Fruit fly (Drosophila melanogaster) whole organism, embryonic: ENCODE results near the gene CG15337.

Experiments used
- Atf6 ChIP-seq: fragments of 200-800 bp; sonication (Bioruptor generic); IDR thresholded peaks from 2 replicates; pipeline ENCODE4 v1.3.6; 2022; ENCODE audit warnings: missing biosample characterization, missing genetic modification characterization
- Awh ChIP-seq: fragments of 200-800 bp; sonication (Bioruptor generic); IDR thresholded peaks from 2 replicates; pipeline ENCODE4, ENCODE4 v1.3.6; 2022; ENCODE audit warnings: missing biosample characterization, missing genetic modification characterization
- CG10959 ChIP-seq: fragments of 200-800 bp; sonication (Bioruptor generic); IDR thresholded peaks from 2 replicates; pipeline ENCODE4 v1.3.6; 2022; ENCODE audit warnings: missing biosample characterization, missing genetic modification characterization
- CG11398 ChIP-seq: fragments of 200-800 bp; sonication (Bioruptor generic); optimal IDR thresholded peaks from 2 replicates; lab custom pipeline; 2016; ENCODE audit warnings: missing biosample characterization, missing genetic modification characterization
- CG11723 ChIP-seq: fragments of 200-800 bp; sonication (Bioruptor generic); optimal IDR thresholded peaks from 2 replicates; lab custom pipeline; 2017; ENCODE audit warnings: missing biosample characterization, mild to moderate bottlenecking, missing genetic modification characterization
- CG1233 ChIP-seq: fragments of 200-800 bp; sonication (Bioruptor generic); optimal IDR thresholded peaks from 4 replicates; lab custom pipeline; 2018; ENCODE audit warnings: missing biosample characterization, mild to moderate bottlenecking, missing genetic modification characterization
- CG13123 ChIP-seq: fragments of 200-800 bp; sonication (Bioruptor generic); optimal IDR thresholded peaks from 2 replicates; lab custom pipeline; 2016; ENCODE audit warnings: missing biosample characterization, missing genetic modification characterization
- CG14965 ChIP-seq: fragments of 200-800 bp; sonication (Bioruptor generic); optimal IDR thresholded peaks from 2 replicates; lab custom pipeline; 2016; ENCODE audit warnings: missing biosample characterization, missing genetic modification characterization, borderline replicate concordance
- CG15696 ChIP-seq: fragments of 200-800 bp; sonication (Bioruptor generic); optimal IDR thresholded peaks from 2 replicates; lab custom pipeline; 2019; ENCODE audit warnings: missing biosample characterization, mild to moderate bottlenecking, missing genetic modification characterization, moderate library complexity
- CG1602 ChIP-seq: fragments of 200-800 bp; sonication (Bioruptor generic); optimal IDR thresholded peaks from 3 replicates; lab custom pipeline; 2016; ENCODE audit warnings: missing biosample characterization, missing genetic modification characterization
- CG17385 ChIP-seq: fragments of 200-800 bp; sonication (Bioruptor generic); optimal IDR thresholded peaks from 3 replicates; lab custom pipeline; 2018; ENCODE audit warnings: missing biosample characterization, mild to moderate bottlenecking, missing genetic modification characterization
- CG17912 ChIP-seq: fragments of 200-800 bp; sonication (Bioruptor generic); optimal IDR thresholded peaks from 2 replicates; lab custom pipeline; 2018; ENCODE audit warnings: missing biosample characterization, mild to moderate bottlenecking, missing genetic modification characterization
- CG30431 ChIP-seq: fragments of 200-800 bp; sonication (Bioruptor generic); optimal IDR thresholded peaks from 2 replicates; lab custom pipeline; 2017; ENCODE audit warnings: missing biosample characterization, missing genetic modification characterization
- CG31224 ChIP-seq: fragments of 200-800 bp; sonication (Bioruptor generic); IDR thresholded peaks from 2 replicates; pipeline ENCODE4 v1.3.6; 2022; ENCODE audit warnings: missing biosample characterization, missing genetic modification characterization
- CG32532 ChIP-seq: fragments of 200-800 bp; sonication (Bioruptor generic); IDR thresholded peaks from 2 replicates; pipeline ENCODE4 v1.3.6; 2022; ENCODE audit warnings: missing biosample characterization, missing genetic modification characterization
- CG32767 ChIP-seq: fragments of 200-800 bp; sonication (Bioruptor generic); IDR thresholded peaks from 2 replicates; pipeline ENCODE4 v1.3.6; 2022; ENCODE audit warnings: missing biosample characterization, missing genetic modification characterization
- CG3726 ChIP-seq: fragments of 200-800 bp; sonication (Bioruptor generic); IDR thresholded peaks from 3 replicates; pipeline ENCODE4, ENCODE4 v1.3.6; 2022; ENCODE audit warnings: missing biosample characterization, missing genetic modification characterization
- CG43689 ChIP-seq: fragments of 200-800 bp; sonication (Bioruptor generic); IDR thresholded peaks from 2 replicates; pipeline ENCODE4 v1.3.6; 2022; ENCODE audit warnings: missing biosample characterization, missing genetic modification characterization
- CG6854 ChIP-seq: fragments of 200-800 bp; sonication (Bioruptor generic); optimal IDR thresholded peaks from 3 replicates; lab custom pipeline; 2017; ENCODE audit warnings: missing biosample characterization, mild to moderate bottlenecking, missing genetic modification characterization
- CG8765 ChIP-seq: fragments of 200-800 bp; sonication (Bioruptor generic); IDR thresholded peaks from 2 replicates; pipeline ENCODE4 v1.3.6; 2022; ENCODE audit warnings: missing biosample characterization, missing genetic modification characterization
- Doc3 ChIP-seq: fragments of 200-800 bp; sonication (Bioruptor generic); IDR thresholded peaks from 3 replicates; pipeline ENCODE4 v1.3.6; 2022; ENCODE audit warnings: missing biosample characterization, missing genetic modification characterization; ENCODE audit not compliant: partially characterized antibody
- Drgx ChIP-seq: fragments of 200-800 bp; sonication (Bioruptor generic); IDR thresholded peaks from 2 replicates; pipeline ENCODE4 v1.3.6; 2022; ENCODE audit warnings: missing biosample characterization, missing genetic modification characterization
- Hand ChIP-seq: fragments of 200-800 bp; sonication (Bioruptor generic); optimal IDR thresholded peaks from 2 replicates; lab custom pipeline; 2017; ENCODE audit warnings: mild to moderate bottlenecking, missing biosample characterization, missing genetic modification reagents, missing genetic modification characterization
- Hr51 ChIP-seq, 2 experiments: fragments of 200-800 bp; sonication (Bioruptor generic); optimal IDR thresholded peaks; 2 replicates in 1 of 2; 3 replicates in 1 of 2; lab custom pipeline; 2016 to 2018; ENCODE audit warnings: missing biosample characterization in 2 of 2, missing genetic modification characterization in 2 of 2, mild to moderate bottlenecking in 1 of 2, moderate library complexity in 1 of 2
- Lpt ChIP-seq: fragments of >200 bp; optimal IDR thresholded peaks from 2 replicates; lab custom pipeline; 2018; ENCODE audit warnings: missing biosample characterization, missing genetic modification characterization
- PHDP ChIP-seq: fragments of 200-800 bp; sonication (Bioruptor generic); optimal IDR thresholded peaks from 3 replicates; lab custom pipeline; 2018; ENCODE audit warnings: missing biosample characterization, mild to moderate bottlenecking, missing genetic modification characterization, moderate library complexity
- Ptx1 ChIP-seq: fragments of 200-800 bp; sonication (Bioruptor generic); IDR thresholded peaks from 2 replicates; pipeline ENCODE4 v1.3.6; 2022; ENCODE audit warnings: missing biosample characterization, missing genetic modification characterization
- TFAM ChIP-seq: fragments of 200-800 bp; sonication (Bioruptor generic); optimal IDR thresholded peaks from 2 replicates; lab custom pipeline; 2017; ENCODE audit warnings: missing biosample characterization, missing genetic modification characterization, inconsistent platforms
- Tbp ChIP-seq: fragments of >200 bp; optimal IDR thresholded peaks from 2 replicates; lab custom pipeline; 2018; ENCODE audit warnings: missing biosample characterization, missing genetic modification characterization
- bab2 ChIP-seq: fragments of 200-800 bp; sonication (Bioruptor generic); optimal IDR thresholded peaks from 2 replicates; lab custom pipeline; 2016; ENCODE audit warnings: missing biosample characterization, missing genetic modification characterization
- cas ChIP-seq: fragments of 200-800 bp; sonication (Bioruptor generic); IDR thresholded peaks from 2 replicates; pipeline ENCODE4 v1.3.6; 2022; ENCODE audit warnings: missing biosample characterization, missing genetic modification characterization
- chif ChIP-seq, 2 experiments: fragments of 200-800 bp; sonication (Bioruptor generic); optimal IDR thresholded peaks; 3 replicates each; lab custom pipeline; 2016; ENCODE audit warnings: missing biosample characterization in 2 of 2, missing genetic modification characterization in 2 of 2
- chm ChIP-seq: fragments of 200-800 bp; sonication (Bioruptor generic); IDR thresholded peaks from 2 replicates; pipeline ENCODE4 v1.3.6; 2022; ENCODE audit warnings: missing biosample characterization, missing genetic modification characterization
- disco-r ChIP-seq: fragments of 200-800 bp; sonication (Bioruptor generic); optimal IDR thresholded peaks from 2 replicates; lab custom pipeline; 2016; ENCODE audit warnings: missing biosample characterization, missing genetic modification characterization
- emc ChIP-seq: fragments of 200-800 bp; sonication (Bioruptor generic); optimal IDR thresholded peaks from 2 replicates; lab custom pipeline; 2016; ENCODE audit warnings: missing biosample characterization, missing genetic modification characterization
- fd96Cb ChIP-seq: fragments of 200-800 bp; sonication (Bioruptor generic); optimal IDR thresholded peaks from 2 replicates; lab custom pipeline; 2018; ENCODE audit warnings: missing biosample characterization, mild to moderate bottlenecking, missing genetic modification characterization, moderate library complexity
- gro ChIP-seq: fragments of 200-800 bp; sonication (Bioruptor generic); optimal IDR thresholded peaks from 2 replicates; lab custom pipeline; 2016; ENCODE audit warnings: missing biosample characterization, missing genetic modification characterization
- gsb ChIP-seq: fragments of 200-800 bp; sonication (Bioruptor generic); IDR thresholded peaks from 2 replicates; pipeline ENCODE4 v1.3.6; 2022; ENCODE audit warnings: missing biosample characterization, missing genetic modification characterization
- mirr ChIP-seq: fragments of 200-800 bp; sonication (Bioruptor generic); optimal IDR thresholded peaks from 3 replicates; lab custom pipeline; 2018; ENCODE audit warnings: missing biosample characterization, mild to moderate bottlenecking, missing genetic modification characterization
- nerfin-1 ChIP-seq: fragments of 200-800 bp; sonication (Bioruptor generic); optimal IDR thresholded peaks from 3 replicates; lab custom pipeline; 2019; ENCODE audit warnings: missing biosample characterization, mild to moderate bottlenecking, missing genetic modification characterization, moderate library complexity
- oc ChIP-seq: fragments of 200-800 bp; sonication (Bioruptor generic); optimal IDR thresholded peaks from 2 replicates; lab custom pipeline; 2018; ENCODE audit warnings: missing biosample characterization, mild to moderate bottlenecking, missing genetic modification characterization, moderate library complexity
- pan ChIP-seq, 4 experiments: fragments of >200 bp in 3 of 4; fragments of 200-800 bp in 1 of 4; sonication (Bioruptor generic) in 1 of 4; optimal IDR thresholded peaks in 3 of 4; IDR thresholded peaks in 1 of 4; 2 replicates each; pipeline versions ENCODE4 v1.3.6 to Lab custom; 2017 to 2022; ENCODE audit warnings: missing biosample characterization in 2 of 4, missing genetic modification characterization in 2 of 4, mixed read lengths in 1 of 4
- pho ChIP-seq: fragments of 200-800 bp; sonication (Bioruptor generic); optimal IDR thresholded peaks from 2 replicates; lab custom pipeline; 2016; ENCODE audit warnings: missing biosample characterization, missing genetic modification characterization
- ranshi ChIP-seq: fragments of 200-800 bp; sonication (Bioruptor generic); IDR thresholded peaks from 2 replicates; pipeline ENCODE4 v1.3.6; 2022; ENCODE audit warnings: missing biosample characterization, missing genetic modification characterization
- ro ChIP-seq: fragments of 200-800 bp; sonication (Bioruptor generic); IDR thresholded peaks from 2 replicates; pipeline ENCODE4 v1.3.6; 2022; ENCODE audit warnings: missing biosample characterization, missing genetic modification characterization
- sc ChIP-seq, 3 experiments: fragments of >200 bp in 2 of 3; fragments of 200-800 bp in 1 of 3; sonication (Bioruptor generic) in 1 of 3; optimal IDR thresholded peaks; 2 replicates in 2 of 3; 3 replicates in 1 of 3; lab custom pipeline; 2017; ENCODE audit warnings: mild to moderate bottlenecking in 1 of 3, missing biosample characterization in 1 of 3, missing genetic modification characterization in 1 of 3, missing genetic modification reagents in 1 of 3
- slbo ChIP-seq: fragments of 200-800 bp; sonication (Bioruptor generic); IDR thresholded peaks from 2 replicates; pipeline ENCODE4 v1.3.6; 2022; ENCODE audit warnings: missing biosample characterization, missing genetic modification characterization
- stc ChIP-seq: fragments of 200-800 bp; sonication (Bioruptor generic); IDR thresholded peaks from 2 replicates; pipeline ENCODE4 v1.3.6; 2022; ENCODE audit warnings: missing biosample characterization, missing genetic modification characterization
- tx ChIP-seq: fragments of 200-800 bp; sonication (Bioruptor generic); optimal IDR thresholded peaks from 2 replicates; lab custom pipeline; 2016; ENCODE audit warnings: missing biosample characterization, missing genetic modification characterization

The CG15337 gene

dm6 chrX:8196598-8197228, 36.9 kb downstream of the CG15337 start (continued):
- TF ChIP-seq chm (GFP tag; lab: Robert Waterston, UW) (peak; percentile 79; the same call in 1 of the 2 replicates), CG3726 (GFP tag; lab: Robert Waterston, UW) (0 out of 3 replicates have a peak, but pooled peaks have one; percentile 22), Hand (GFP tag; lab: Kevin White, UChicago) (no peak), nerfin-1 (tag; lab: Kevin White, UChicago) (no peak), CG11398 (GFP tag; lab: Kevin White, UChicago) (no peak), CG43689 (peak; percentile 53; the same call in 1 of the 2 replicates), CG11723 (GFP tag; lab: Kevin White, UChicago) (no peak), Hr51 (GFP tag; optimal IDR thresholded peaks at IDR 0.05; lab: Kevin White, UChicago) (peak in 1 of 2 experiments; percentile 57), mirr (GFP tag; lab: Kevin White, UChicago) (no peak), CG31224 (GFP tag; lab: Robert Waterston, UW) (no peak), Ptx1 (GFP tag; lab: Robert Waterston, UW) (peak; percentile 68), ro (no peak), TFAM (GFP tag; lab: Kevin White, UChicago) (no peak), CG1233 (no peak), Doc3 (no peak), stc (no peak), CG14965 (no peak), Lpt (GFP tag; lab: Kevin White, UChicago) (no peak), oc (tag; lab: Kevin White, UChicago) (peak; percentile 6), emc (GFP tag; lab: Kevin White, UChicago) (no peak), CG8765 (no peak), CG32532 (GFP tag; lab: Robert Waterston, UW) (no peak), bab2 (GFP tag; lab: Kevin White, UChicago) (no peak), pho (GFP tag; lab: Kevin White, UChicago) (no peak), Tbp (GFP tag; lab: Kevin White, UChicago) (no peak), gro (no peak), CG6854 (GFP tag; lab: Kevin White, UChicago) (no peak), disco-r (GFP tag; lab: Kevin White, UChicago) (no peak), CG13123 (GFP tag; lab: Kevin White, UChicago) (no peak), CG10959 (GFP tag; lab: Robert Waterston, UW) (0 out of 2 replicates have a peak, but pooled peaks have one; percentile 18), PHDP (tag; lab: Kevin White, UChicago) (peak; percentile 30), cas (no peak), CG32767 (GFP tag; lab: Robert Waterston, UW) (peak; percentile 48; the same call in 1 of the 2 replicates), pan (optimal IDR thresholded peaks at IDR 0.05; lab: Kevin White, UChicago) (no peak), pan (GFP tag; optimal IDR thresholded peaks at IDR 0.05 in 1 of 2, IDR thresholded peaks at IDR 0.05 in 1 of 2) (peak in 1 of 2 experiments; percentile 77), Atf6 (peak; percentile 48; the same call in 1 of the 2 replicates), tx (no peak), CG17912 (GFP tag; lab: Kevin White, UChicago) (no peak), Awh (GFP tag; lab: Robert Waterston, UW) (0 out of 2 replicates have a peak, but pooled peaks have one; percentile 53), CG17385 (peak; percentile 23), sc (optimal IDR thresholded peaks at IDR 0.05; lab: Kevin White, UChicago) (no peak), sc (GFP tag; optimal IDR thresholded peaks at IDR 0.05; lab: Kevin White, UChicago) (no peak), CG1602 (GFP tag; lab: Kevin White, UChicago) (peak; percentile 23), chif (GFP tag; optimal IDR thresholded peaks at IDR 0.05; lab: Kevin White, UChicago) (peak; percentile 28 to 38), Drgx (GFP tag; lab: Robert Waterston, UW) (peak; percentile 79), CG15696 (no peak), slbo (peak; percentile 57), CG30431 (peak; percentile 31), gsb (GFP tag; lab: Robert Waterston, UW) (0 out of 2 replicates have a peak, but pooled peaks have one; percentile 17), fd96Cb (tag; lab: Kevin White, UChicago) (peak; percentile 19), ranshi (GFP tag; lab: Robert Waterston, UW) (peak; percentile 65; the same call in 1 of the 2 replicates)
